Worm (Caenorhabditis elegans) whole organism, L2 larva: Measurements from ENCODE around the gene acs-7.

Experiments used
- blmp-1 ChIP-seq: sonication (generic microtip); optimal IDR thresholded peaks from 2 replicates; lab custom pipeline; 2017; ENCODE audit warnings: missing genetic modification characterization, mild to moderate bottlenecking, missing compliant biosample characterization, antibody characterized with exemption, moderate library complexity; ENCODE audit not compliant: insufficient read depth
- elt-3 ChIP-seq: sonication (generic microtip); optimal IDR thresholded peaks from 2 replicates; lab custom pipeline; 2017; ENCODE audit warnings: missing biosample characterization, missing genetic modification characterization
- fos-1 ChIP-seq: fragments of 150-350 bp; optimal IDR thresholded peaks from 2 replicates; lab custom pipeline; 2014; ENCODE audit warnings: missing biosample characterization, missing genetic modification characterization
- lsy-2 ChIP-seq, 2 experiments: fragments of 150-350 bp in 1 of 2; sonication (generic microtip) in 1 of 2; optimal IDR thresholded peaks; 2 replicates each; lab custom pipeline; 2014 to 2017; ENCODE audit warnings: missing biosample characterization in 2 of 2, missing genetic modification characterization in 2 of 2
- mbf-1 ChIP-seq: sonication (generic microtip); optimal IDR thresholded peaks from 2 replicates; lab custom pipeline; 2017; ENCODE audit warnings: missing biosample characterization, missing genetic modification characterization
- nhr-25 ChIP-seq: fragments of 150-350 bp; sonication (generic microtip); optimal IDR thresholded peaks from 3 replicates; lab custom pipeline; 2014; ENCODE audit warnings: missing biosample characterization, missing genetic modification characterization
- unc-39 ChIP-seq: fragments of 150-350 bp; optimal IDR thresholded peaks from 2 replicates; lab custom pipeline; 2014; ENCODE audit warnings: missing biosample characterization, missing genetic modification characterization
- unc-62 ChIP-seq: fragments of 150-350 bp; optimal IDR thresholded peaks from 2 replicates; lab custom pipeline; 2014; ENCODE audit warnings: missing biosample characterization, missing genetic modification reagents, missing genetic modification characterization
- ztf-4 ChIP-seq: fragments of 150-350 bp; optimal IDR thresholded peaks from 2 replicates; lab custom pipeline; 2014; ENCODE audit warnings: missing biosample characterization, missing genetic modification characterization

- TF ChIP-seq unc-62 (GFP tag; lab: Kevin White, UChicago): peak; percentile 46
- no peak for TF ChIP-seq elt-3 (tag; lab: Kevin White, UChicago)
- no peak for TF ChIP-seq unc-39 (tag; lab: Kevin White, UChicago)
- peak in 1 of 2 experiments; percentile 59 for TF ChIP-seq lsy-2 (tag; optimal IDR thresholded peaks at IDR 0.05; lab: Kevin White, UChicago)
- no peak for TF ChIP-seq nhr-25 (tag; lab: Kevin White, UChicago)
- no peak for TF ChIP-seq fos-1 (tag; lab: Kevin White, UChicago)
- TF ChIP-seq mbf-1 (tag; lab: Kevin White, UChicago): no peak
- TF ChIP-seq blmp-1 (tag; lab: Kevin White, UChicago): no peak
- peak; percentile 23 for TF ChIP-seq ztf-4 (tag; lab: Kevin White, UChicago)
Measured at ce11 chrII:9306835-9307234, 15.0 kb downstream of the acs-7 start.
